Worm (Caenorhabditis elegans) whole organism, mixed stage, embryonic: ENCODE results near the gene nlp-68.

Experiments
- cnd-1 ChIP-seq: fragments of 200-800 bp; sonication (Bioruptor generic); optimal IDR thresholded peaks from 2 replicates; lab custom pipeline; 2018; ENCODE audit warnings: mild to moderate bottlenecking, missing genetic modification characterization, missing compliant biosample characterization
- elt-1 ChIP-seq: sonication (generic microtip); optimal IDR thresholded peaks from 2 replicates; lab custom pipeline; 2017; ENCODE audit warnings: missing genetic modification characterization, mild to moderate bottlenecking, missing compliant biosample characterization, antibody characterized with exemption, moderate library complexity, borderline replicate concordance; ENCODE audit not compliant: insufficient read depth
- hlh-1 ChIP-seq: fragments of 150-350 bp; optimal IDR thresholded peaks from 2 replicates; lab custom pipeline; 2014; ENCODE audit warnings: missing biosample characterization, missing genetic modification reagents, missing genetic modification characterization
- lin-32 ChIP-seq: fragments of 200-800 bp; sonication (Bioruptor generic); optimal IDR thresholded peaks from 2 replicates; lab custom pipeline; 2018; ENCODE audit warnings: mild to moderate bottlenecking, missing genetic modification characterization, missing compliant biosample characterization
- lsy-2 ChIP-seq: fragments of 150-350 bp; optimal IDR thresholded peaks from 2 replicates; lab custom pipeline; 2014; ENCODE audit warnings: missing biosample characterization, missing genetic modification characterization
- mep-1 ChIP-seq: fragments of 150-350 bp; optimal IDR thresholded peaks from 2 replicates; lab custom pipeline; 2017; ENCODE audit warnings: missing biosample characterization, missing genetic modification reagents, missing genetic modification characterization, inconsistent platforms
- mls-2 ChIP-seq: sonication (generic microtip); optimal IDR thresholded peaks from 2 replicates; lab custom pipeline; 2016; ENCODE audit warnings: mild to moderate bottlenecking, missing genetic modification characterization, moderate library complexity, missing compliant biosample characterization
- nhr-12 ChIP-seq: fragments of 150-350 bp; optimal IDR thresholded peaks from 2 replicates; lab custom pipeline; 2014; ENCODE audit warnings: missing biosample characterization, missing genetic modification characterization
- nhr-76 ChIP-seq: sonication (generic microtip); optimal IDR thresholded peaks from 2 replicates; lab custom pipeline; 2017; ENCODE audit warnings: missing biosample characterization, missing genetic modification characterization
- snpc-4 ChIP-seq: fragments of 150-350 bp; optimal IDR thresholded peaks from 2 replicates; lab custom pipeline; 2014; ENCODE audit warnings: missing biosample characterization, missing genetic modification characterization
- unc-62 ChIP-seq: fragments of 150-350 bp; optimal IDR thresholded peaks from 2 replicates; lab custom pipeline; 2014; ENCODE audit warnings: missing biosample characterization, missing genetic modification reagents, missing genetic modification characterization

DNA sequence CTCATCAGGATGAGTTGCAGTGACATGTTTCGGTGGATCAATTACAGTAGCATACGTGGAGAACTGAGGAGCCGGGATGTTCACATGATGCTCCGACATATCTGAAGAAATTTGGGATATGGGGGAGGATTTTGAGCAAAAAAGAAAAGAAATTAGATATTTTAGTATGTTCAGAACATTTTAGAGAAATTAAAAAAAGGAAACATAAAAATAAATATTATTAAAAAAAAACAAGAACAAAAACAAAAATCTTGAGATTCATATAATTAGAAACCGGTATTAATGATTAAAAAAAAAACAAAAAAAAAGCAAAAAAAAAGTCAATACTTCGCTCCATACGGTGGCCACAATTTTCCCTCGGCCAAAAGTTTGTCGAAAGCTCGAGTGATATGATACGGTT is 35.2 kb downstream of the nlp-68 start, which contains the start of gene rab-33:
- TF ChIP-seq hlh-1 (tag; lab: Kevin White, UChicago) (no peak), snpc-4 (no peak), nhr-76 (tag; lab: Kevin White, UChicago) (no peak), cnd-1 (tag; lab: Kevin White, UChicago) (no peak), lsy-2 (no peak), elt-1 (tag; lab: Kevin White, UChicago) (no peak), mep-1 (tag; lab: Kevin White, UChicago) (no peak), lin-32 (GFP tag; lab: Kevin White, UChicago) (no peak), nhr-12 (tag; lab: Kevin White, UChicago) (no peak), mls-2 (tag; lab: Kevin White, UChicago) (no peak), unc-62 (GFP tag; lab: Kevin White, UChicago) (no peak)
